Worm (Caenorhabditis elegans): ENCODE measurements around the gene Y57A10B.6.

Gene Y57A10B.6

DNA sequence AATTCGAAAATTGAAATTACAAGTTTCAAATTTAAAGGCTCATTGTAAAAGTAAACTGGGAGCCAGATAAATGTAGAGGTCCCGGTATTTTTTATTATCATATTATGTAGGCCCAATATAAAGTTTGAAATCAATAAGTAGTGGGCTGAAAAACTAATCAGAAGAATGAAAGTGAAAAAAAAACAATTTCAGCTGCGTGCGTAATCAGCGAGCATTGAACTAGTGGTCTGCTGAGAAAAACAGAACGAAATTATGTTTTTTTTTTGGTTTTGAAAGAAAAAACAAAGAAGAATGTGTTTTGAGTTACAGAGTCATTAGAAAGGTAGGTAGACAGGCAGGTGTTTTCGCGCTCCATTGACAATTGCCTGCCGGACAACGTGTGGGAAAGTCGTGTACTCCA lies 18.8 kb downstream of the Y57A10B.6 start, which contains the start of gene sre-31:
sre-31 (minus strand) TSS at position 101 of the 400 bp plus-strand sequence.
- TF ChIP-seq T22C8.4 (GFP tag; IDR thresholded peaks at IDR 0.05) = no peak
- no peak for TF ChIP-seq ztf-29 (GFP tag; IDR thresholded peaks at IDR 0.05)

DNA sequence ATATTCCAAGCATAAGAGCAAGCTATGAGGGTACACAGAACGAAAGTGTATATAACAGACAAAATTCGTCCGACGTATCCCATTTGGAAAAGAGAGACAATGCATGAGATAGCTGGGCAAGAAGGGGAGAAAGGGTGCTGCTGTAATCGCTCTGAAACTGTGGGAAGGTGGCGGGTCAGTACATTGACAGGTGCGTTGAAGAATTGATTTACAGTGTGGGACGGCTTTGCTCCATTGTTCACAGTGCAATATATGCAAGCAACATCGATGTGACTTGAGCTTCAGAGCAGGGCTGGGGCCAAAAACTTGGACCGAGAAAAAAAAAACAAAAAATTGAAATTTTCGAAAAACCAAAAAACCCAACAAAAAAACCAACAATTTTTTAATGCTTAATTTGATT lies 20.2 kb downstream of the Y57A10B.6 start, which contains the start of gene F57G9.3:
F57G9.3 (minus strand) TSS at position 101 of the 400 bp plus-strand sequence.
- TF ChIP-seq ztf-29 (GFP tag; IDR thresholded peaks at IDR 0.05) (no peak), cog-1 (tag; optimal IDR thresholded peaks at IDR 0.05) (no peak)

DNA sequence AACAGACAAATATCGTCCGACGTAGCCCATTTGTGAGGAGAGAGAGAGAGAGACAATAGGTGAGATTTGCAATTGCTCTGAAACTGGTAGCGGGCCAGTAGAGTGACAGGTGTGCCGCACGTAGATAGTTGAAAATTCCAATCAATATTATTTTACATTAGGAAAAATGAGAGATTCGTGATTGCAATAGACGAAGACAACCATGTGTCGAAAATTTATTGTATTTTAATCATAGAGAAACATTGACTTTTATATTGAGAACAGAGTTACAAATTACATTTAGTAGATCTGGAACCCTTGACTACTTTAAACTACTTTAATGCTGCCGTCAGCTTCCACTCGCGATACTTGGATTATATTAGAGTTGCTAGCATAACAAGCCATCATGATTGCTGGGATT lies 22.5 kb downstream of the Y57A10B.6 start, which contains the start of gene Y57A10C.1:
Y57A10C.1 (minus strand) TSS at position 101 of the 400 bp plus-strand sequence.
- TF ChIP-seq ref-1 (GFP tag; conservative IDR thresholded peaks at IDR 0.05) = no peak

DNA sequence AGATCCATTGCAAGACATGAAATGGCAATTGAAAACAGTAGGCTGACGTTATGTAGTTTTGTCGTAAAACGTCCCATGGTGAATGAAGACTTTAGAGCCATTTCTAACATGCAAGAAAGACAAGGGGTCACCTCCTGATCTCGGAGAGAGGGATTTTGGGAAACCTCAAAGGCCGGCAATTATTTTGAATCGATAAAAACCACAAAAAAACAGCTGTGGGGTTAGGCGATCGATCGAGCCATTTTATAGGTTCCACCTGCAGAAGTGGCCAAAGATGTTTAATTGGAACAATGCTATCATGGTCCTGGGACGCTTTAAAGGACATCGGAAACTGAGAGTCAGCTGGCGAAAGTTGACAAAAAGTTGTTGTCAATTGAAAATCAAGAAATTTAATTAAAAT lies 24.9 kb downstream of the Y57A10B.6 start, which contains the start of gene Y57A10C.11:
Y57A10C.11 (minus strand) TSS at position 101 of the 400 bp plus-strand sequence.
- TF ChIP-seq ref-1 (GFP tag; conservative IDR thresholded peaks at IDR 0.05) (no peak), cog-1 (tag; optimal IDR thresholded peaks at IDR 0.05) (no peak), tab-1 (GFP tag; IDR thresholded peaks at IDR 0.05) (no peak), T22C8.4 (GFP tag; IDR thresholded peaks at IDR 0.05) (no peak), ztf-29 (GFP tag; IDR thresholded peaks at IDR 0.05) (no peak), ztf-23 (GFP tag; IDR thresholded peaks at IDR 0.05) (no peak), med-1 (GFP tag; optimal IDR thresholded peaks at IDR 0.05; ENCODE audit: insufficient read depth) (no peak), klf-2 (GFP tag; conservative IDR thresholded peaks at IDR 0.05) (no peak), flt-1 (GFP tag; IDR thresholded peaks at IDR 0.05) (no peak)

DNA sequence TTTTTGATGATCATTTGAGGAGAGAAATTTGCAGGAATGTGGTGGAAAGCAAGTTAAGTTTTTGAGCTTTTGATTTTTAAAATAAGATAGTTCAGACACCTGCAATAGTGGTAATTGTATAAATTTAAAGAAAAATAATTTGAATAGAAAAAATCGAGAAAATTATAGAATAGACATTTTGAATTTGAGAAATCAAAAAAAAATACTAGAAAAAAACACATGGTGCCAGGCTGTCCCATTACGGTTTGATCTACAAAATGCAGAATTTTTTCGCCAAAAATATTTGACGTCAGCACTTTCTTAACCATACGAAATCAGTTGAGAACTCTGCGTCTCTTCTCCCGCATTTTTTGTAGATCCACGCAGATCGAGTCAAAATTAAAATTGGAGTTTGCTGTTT lies 27.6 kb downstream of the Y57A10B.6 start, which contains the start of gene sre-27:
sre-27 (minus strand) TSS at position 101 of the 400 bp plus-strand sequence.
- no peak for TF ChIP-seq ztf-29 (GFP tag; IDR thresholded peaks at IDR 0.05)
- TF ChIP-seq med-1 (GFP tag; optimal IDR thresholded peaks at IDR 0.05; ENCODE audit: insufficient read depth) = no peak
- no peak for TF ChIP-seq cog-1 (tag; optimal IDR thresholded peaks at IDR 0.05)
- TF ChIP-seq ref-1 (GFP tag; conservative IDR thresholded peaks at IDR 0.05) = no peak

DNA sequence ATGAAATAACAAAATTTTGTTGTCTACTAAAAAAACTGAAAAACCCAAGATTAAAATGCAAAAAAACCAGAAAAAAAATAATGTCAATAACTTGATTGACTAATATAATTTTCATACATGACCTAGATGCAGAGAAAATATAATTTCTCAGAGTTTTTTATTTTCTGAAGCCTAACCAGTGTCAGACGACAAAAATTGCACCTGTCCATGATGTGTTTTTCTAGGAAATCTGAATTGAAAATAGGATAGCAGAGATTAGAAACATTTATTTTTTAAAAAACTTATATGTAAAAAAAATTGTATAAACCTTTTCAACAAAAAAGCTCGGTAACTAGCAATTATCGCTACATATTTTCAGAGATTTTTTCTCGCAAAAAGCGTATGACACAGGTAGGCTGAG lies 28.1 kb downstream of the Y57A10B.6 start:
- TF ChIP-seq tab-1 (GFP tag; IDR thresholded peaks at IDR 0.05) (no peak), cog-1 (tag; optimal IDR thresholded peaks at IDR 0.05) (no peak), med-1 (GFP tag; optimal IDR thresholded peaks at IDR 0.05; ENCODE audit: insufficient read depth) (no peak), klf-2 (GFP tag; conservative IDR thresholded peaks at IDR 0.05) (no peak), ztf-23 (GFP tag; IDR thresholded peaks at IDR 0.05) (no peak), flt-1 (GFP tag; IDR thresholded peaks at IDR 0.05) (no peak), T22C8.4 (GFP tag; IDR thresholded peaks at IDR 0.05) (no peak), ztf-29 (GFP tag; IDR thresholded peaks at IDR 0.05) (no peak), ref-1 (GFP tag; conservative IDR thresholded peaks at IDR 0.05) (no peak)

DNA sequence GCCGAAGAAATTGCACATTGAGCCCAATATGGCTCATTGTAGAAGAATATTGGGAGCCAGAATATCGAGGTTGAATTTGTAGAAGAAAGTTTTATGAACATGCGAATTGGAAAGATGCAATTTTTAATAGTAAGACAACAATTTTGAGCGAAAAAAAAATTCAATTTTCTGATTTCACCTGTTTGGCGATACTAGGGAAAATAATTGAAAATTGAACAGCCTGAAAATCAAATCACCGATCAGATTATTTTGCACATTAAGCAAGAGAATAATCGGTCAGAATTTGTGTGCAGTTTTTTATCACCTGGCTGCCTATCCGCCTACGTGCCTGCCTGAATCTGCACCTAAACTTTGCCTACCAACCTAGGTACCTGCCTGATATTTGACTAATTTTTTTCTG lies 30.6 kb downstream of the Y57A10B.6 start, which contains the start of gene sre-26:
sre-26 (minus strand) TSS at position 101 of the 400 bp plus-strand sequence.
- TF ChIP-seq tab-1 (GFP tag; IDR thresholded peaks at IDR 0.05) (no peak), ref-1 (GFP tag; conservative IDR thresholded peaks at IDR 0.05) (no peak), klf-2 (GFP tag; conservative IDR thresholded peaks at IDR 0.05) (no peak), T22C8.4 (GFP tag; IDR thresholded peaks at IDR 0.05) (no peak), med-1 (GFP tag; optimal IDR thresholded peaks at IDR 0.05; ENCODE audit: insufficient read depth) (no peak), cog-1 (tag; optimal IDR thresholded peaks at IDR 0.05) (no peak), ztf-29 (GFP tag; IDR thresholded peaks at IDR 0.05) (no peak), ztf-23 (GFP tag; IDR thresholded peaks at IDR 0.05) (no peak), flt-1 (GFP tag; IDR thresholded peaks at IDR 0.05) (no peak)

DNA sequence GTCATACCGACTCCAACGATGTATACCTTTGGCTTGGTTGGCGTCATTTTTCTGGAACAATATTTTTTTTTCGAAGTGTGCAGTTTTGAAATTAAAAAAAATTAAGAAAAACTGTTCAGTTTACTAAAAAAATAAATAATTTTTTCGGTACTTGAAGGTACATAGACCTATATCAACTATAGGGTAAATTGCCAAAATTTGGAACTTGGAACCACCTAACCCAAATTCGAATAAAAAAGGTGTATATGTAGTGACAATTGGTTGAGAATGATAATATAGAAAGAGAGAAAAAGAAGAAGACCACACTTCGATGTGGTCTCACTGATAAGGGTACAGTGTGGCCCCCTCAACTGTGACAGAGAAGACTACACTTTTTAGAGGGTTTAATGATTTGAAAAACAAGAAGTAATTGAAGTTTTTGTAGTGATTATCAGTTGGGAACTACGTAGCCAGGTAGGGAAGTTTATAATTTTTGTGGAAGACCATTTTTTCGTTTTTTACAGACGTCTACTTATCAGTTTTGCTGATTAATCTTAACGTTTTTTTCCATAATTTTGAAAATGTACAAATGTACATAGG lies 35.9 kb downstream of the Y57A10B.6 start, which contains the start of gene daf-22:
daf-22 (minus strand) TSS at position 51 of the 579 bp plus-strand sequence.
- no peak for TF ChIP-seq ztf-29 (GFP tag; IDR thresholded peaks at IDR 0.05)
- TF ChIP-seq T22C8.4 (GFP tag; IDR thresholded peaks at IDR 0.05) = no peak
- no peak for TF ChIP-seq med-1 (GFP tag; optimal IDR thresholded peaks at IDR 0.05; ENCODE audit: insufficient read depth)
- no peak for TF ChIP-seq tab-1 (GFP tag; IDR thresholded peaks at IDR 0.05)
- TF ChIP-seq klf-2 (GFP tag; conservative IDR thresholded peaks at IDR 0.05) = no peak
- TF ChIP-seq ref-1 (GFP tag; conservative IDR thresholded peaks at IDR 0.05) = no peak
- no peak for TF ChIP-seq flt-1 (GFP tag; IDR thresholded peaks at IDR 0.05)
- TF ChIP-seq cog-1 (tag; optimal IDR thresholded peaks at IDR 0.05) = no peak
- TF ChIP-seq ztf-23 (GFP tag; IDR thresholded peaks at IDR 0.05) = no peak

DNA sequence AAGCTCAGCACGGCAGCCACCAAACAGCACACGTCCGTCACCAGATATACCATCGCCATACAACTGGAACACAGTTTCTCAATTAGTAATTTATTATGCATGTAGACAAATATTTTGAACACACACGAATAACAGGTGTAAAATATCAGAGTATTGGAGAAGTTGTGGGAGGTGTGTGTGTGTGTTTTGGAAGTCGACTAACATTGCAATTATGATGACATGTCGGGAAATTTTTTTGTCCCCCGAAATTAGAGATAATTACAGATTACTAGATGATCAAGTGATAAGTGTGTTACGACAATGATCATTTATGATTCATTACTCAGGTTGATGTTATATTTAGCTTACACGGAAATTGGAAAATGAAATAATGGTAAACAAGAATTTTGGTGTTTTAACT lies 39.9 kb downstream of the Y57A10B.6 start, which contains the start of gene Y57A10C.8:
Y57A10C.8 (minus strand) TSS at position 101 of the 400 bp plus-strand sequence.
- TF ChIP-seq flt-1 (GFP tag; IDR thresholded peaks at IDR 0.05) (no peak), ref-1 (GFP tag; conservative IDR thresholded peaks at IDR 0.05) (no peak), cog-1 (tag; optimal IDR thresholded peaks at IDR 0.05) (no peak), ztf-23 (GFP tag; IDR thresholded peaks at IDR 0.05) (no peak), tab-1 (GFP tag; IDR thresholded peaks at IDR 0.05) (no peak), T22C8.4 (GFP tag; IDR thresholded peaks at IDR 0.05) (no peak), ztf-29 (GFP tag; IDR thresholded peaks at IDR 0.05) (no peak), med-1 (GFP tag; optimal IDR thresholded peaks at IDR 0.05; ENCODE audit: insufficient read depth) (no peak), klf-2 (GFP tag; conservative IDR thresholded peaks at IDR 0.05) (no peak)

DNA sequence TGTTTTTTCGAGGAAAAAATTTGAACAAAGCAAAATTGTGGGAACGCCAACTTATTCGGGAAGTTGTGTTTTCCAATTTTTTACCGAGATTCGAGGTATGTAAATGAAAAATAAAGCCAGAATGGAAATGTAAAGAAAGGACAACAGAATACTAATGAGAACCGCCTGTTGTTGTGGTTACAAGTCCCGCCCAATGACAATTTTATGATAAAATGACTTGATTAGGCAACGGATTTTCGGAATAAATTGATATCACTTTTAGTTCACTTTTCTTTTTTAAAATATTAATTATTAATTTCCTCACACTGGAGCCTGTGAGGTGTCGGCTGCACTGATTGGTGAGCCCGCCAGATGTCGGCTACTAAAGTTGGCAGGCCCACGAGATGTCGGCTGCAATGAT lies 42.5 kb downstream of the Y57A10B.6 start, which contains the start of gene dct-12:
dct-12 (minus strand) TSS at position 101 of the 400 bp plus-strand sequence.
- no peak for TF ChIP-seq klf-2 (GFP tag; conservative IDR thresholded peaks at IDR 0.05)
- TF ChIP-seq ztf-29 (GFP tag; IDR thresholded peaks at IDR 0.05) = no peak
- no peak for TF ChIP-seq cog-1 (tag; optimal IDR thresholded peaks at IDR 0.05)
- TF ChIP-seq ref-1 (GFP tag; conservative IDR thresholded peaks at IDR 0.05) = no peak
- no peak for TF ChIP-seq ztf-23 (GFP tag; IDR thresholded peaks at IDR 0.05)
- no peak for TF ChIP-seq flt-1 (GFP tag; IDR thresholded peaks at IDR 0.05)
- no peak for TF ChIP-seq tab-1 (GFP tag; IDR thresholded peaks at IDR 0.05)
- TF ChIP-seq med-1 (GFP tag; optimal IDR thresholded peaks at IDR 0.05; ENCODE audit: insufficient read depth) = no peak
- no peak for TF ChIP-seq T22C8.4 (GFP tag; IDR thresholded peaks at IDR 0.05)
